Fruit fly (Drosophila melanogaster): Measurements from ENCODE around the gene CG11155.

CG11155 gene

DNA sequence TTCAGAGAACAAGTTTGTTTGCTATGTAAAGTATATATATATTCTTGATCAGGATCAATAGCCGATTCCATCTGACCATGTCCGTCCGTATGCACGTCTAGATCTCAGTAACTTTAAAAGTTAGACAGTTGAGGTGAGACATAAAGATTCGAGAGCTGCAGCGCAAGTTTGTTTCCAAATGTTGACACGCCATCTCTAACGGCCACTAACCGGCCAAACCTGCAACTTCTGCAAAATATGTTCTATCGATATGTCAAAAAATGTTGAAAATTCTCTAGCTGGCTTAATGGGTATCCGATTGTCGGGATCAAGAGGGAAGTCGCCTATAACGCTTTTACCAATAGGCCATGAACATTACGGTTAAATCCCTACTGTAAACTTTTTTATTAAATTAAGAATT is 60.4 kb downstream of the CG11155 start:
- TF ChIP-seq jim (GFP tag; optimal IDR thresholded peaks at IDR 0.05) (no peak), HLH106 (tag; optimal IDR thresholded peaks at IDR 0.05) (no peak), tai (GFP tag; optimal IDR thresholded peaks at IDR 0.05) (no peak), brk (GFP tag; optimal IDR thresholded peaks at IDR 0.05) (no peak), Dfd (GFP tag; optimal IDR thresholded peaks at IDR 0.05) (no peak), sv (GFP tag; optimal IDR thresholded peaks at IDR 0.05) (no peak), rgr (GFP tag; optimal IDR thresholded peaks at IDR 0.05) (no peak), Abd-B (GFP tag; optimal IDR thresholded peaks at IDR 0.05) (no peak), dmrt93B (GFP tag; optimal IDR thresholded peaks at IDR 0.05) (no peak), Hnf4 (GFP tag; optimal IDR thresholded peaks at IDR 0.05) (no peak), sage (GFP tag; optimal IDR thresholded peaks at IDR 0.05) (no peak), usp (GFP tag; optimal IDR thresholded peaks at IDR 0.05) (no peak), Vsx2 (GFP tag; optimal IDR thresholded peaks at IDR 0.05; ENCODE audit: partially characterized antibody) (no peak), Hr83 (GFP tag; optimal IDR thresholded peaks at IDR 0.05; ENCODE audit: poor library complexity, severe bottlenecking) (no peak), Myc (optimal IDR thresholded peaks at IDR 0.05) (no peak)
